Worm (Caenorhabditis elegans): ENCODE data around the gene hars-1.

hars-1 gene

DNA sequence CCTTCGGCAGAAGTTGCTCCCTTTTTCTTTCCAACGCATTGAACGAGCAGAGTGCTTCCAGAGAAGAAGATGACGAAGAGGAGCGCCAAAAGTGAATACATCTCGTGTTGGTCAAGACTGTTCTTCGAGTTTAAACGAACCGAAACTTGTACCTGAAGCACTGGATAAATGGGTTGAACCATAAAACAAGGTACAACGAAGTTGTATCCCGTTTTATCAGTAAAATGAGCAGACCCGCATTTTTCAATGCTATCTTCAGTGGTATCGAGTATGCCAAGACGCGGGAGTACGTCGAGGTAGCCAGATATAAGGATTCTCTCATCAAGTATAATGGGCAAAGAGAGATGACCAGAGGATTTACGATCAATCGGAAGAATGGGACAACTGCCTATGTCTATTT lies 28.5 kb downstream of the hars-1 start, which contains the start of gene F13E9.16:
Gene F13E9.16 (minus strand): TSS at position 101 of the 400 bp plus-strand sequence.
- no peak for TF ChIP-seq vab-15 (tag; optimal IDR thresholded peaks at IDR 0.05)
- no peak for TF ChIP-seq nhr-19 (GFP tag; conservative IDR thresholded peaks at IDR 0.05)
- no peak for TF ChIP-seq Y116A8C.19 (tag; optimal IDR thresholded peaks at IDR 0.05; ENCODE audit: borderline replicate concordance)
- no peak for TF ChIP-seq irx-1 (tag; optimal IDR thresholded peaks at IDR 0.05)
- TF ChIP-seq lin-35 (GFP tag; optimal IDR thresholded peaks at IDR 0.05) = no peak
- TF ChIP-seq lin-13 (GFP tag; optimal IDR thresholded peaks at IDR 0.05) = no peak
- TF ChIP-seq ama-1 (optimal IDR thresholded peaks at IDR 0.05) = no peak
- TF ChIP-seq nhr-90 (tag; optimal IDR thresholded peaks at IDR 0.05; ENCODE audit: poor library complexity) = no peak

DNA sequence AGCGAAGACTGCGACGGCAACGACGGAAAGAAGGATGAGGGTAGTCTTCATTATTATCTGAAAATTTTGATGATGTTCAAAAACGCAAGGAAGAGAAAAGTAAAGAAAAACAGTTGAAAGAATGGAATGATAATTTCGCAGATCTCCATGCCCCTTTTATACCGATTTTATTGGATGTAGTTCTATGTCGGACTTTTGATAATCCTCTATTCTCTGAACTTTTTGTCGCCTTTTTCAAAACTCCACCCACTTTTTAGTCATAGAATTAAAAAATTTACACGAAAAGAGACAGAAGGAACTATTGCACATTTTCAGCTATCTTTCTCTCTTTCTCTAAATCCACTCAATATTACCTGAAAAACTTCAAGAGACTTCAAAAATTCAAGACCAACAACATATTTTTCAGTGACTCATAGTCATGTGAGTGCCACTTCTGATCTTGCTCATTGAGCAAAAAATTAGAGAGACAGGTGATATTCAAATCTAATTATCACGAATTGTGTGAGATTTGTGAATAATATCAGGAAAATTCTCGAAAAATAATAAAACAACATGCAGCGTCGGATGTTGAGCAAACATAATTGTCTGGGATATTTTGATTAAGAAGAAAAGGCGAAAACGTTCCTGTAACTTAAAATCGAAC lies 31.2 kb downstream of the hars-1 start, which contains the start of gene F13E9.15:
Gene F13E9.15 (minus strand): TSS at position 51 of the 643 bp plus-strand sequence.
- TF ChIP-seq ceh-90 (tag; optimal IDR thresholded peaks at IDR 0.05) (peak; percentile 36), fkh-8 (tag; optimal IDR thresholded peaks at IDR 0.05) (peak; percentile 89), nhr-20 (tag; optimal IDR thresholded peaks at IDR 0.05) (peak; percentile 2), nhr-47 (tag; optimal IDR thresholded peaks at IDR 0.05) (peak; percentile 63), hlh-4 (tag; optimal IDR thresholded peaks at IDR 0.05) (peak; percentile 96), elt-3 (tag; optimal IDR thresholded peaks at IDR 0.05) (no peak), lin-13 (GFP tag; optimal IDR thresholded peaks at IDR 0.05) (no peak), ceh-8 (GFP tag; optimal IDR thresholded peaks at IDR 0.05) (peak; percentile 70), ceh-88 (GFP tag; IDR thresholded peaks at IDR 0.05) (no peak), ceh-82 (tag; optimal IDR thresholded peaks at IDR 0.05) (no peak), unc-98 (GFP tag; IDR thresholded peaks at IDR 0.05) (no peak), fos-1 (tag; optimal IDR thresholded peaks at IDR 0.05) (peak; percentile 10), efl-1 (optimal IDR thresholded peaks at IDR 0.05) (no peak), efl-1 (GFP tag; optimal IDR thresholded peaks at IDR 0.05 in 1 of 2) (no peak), C04F5.9 (tag; optimal IDR thresholded peaks at IDR 0.05) (no peak), nhr-71 (tag; optimal IDR thresholded peaks at IDR 0.05) (peak; percentile 71), fkh-10 (GFP tag; optimal IDR thresholded peaks at IDR 0.05) (peak; percentile 17), sup-37 (GFP tag; optimal IDR thresholded peaks at IDR 0.05) (no peak)

DNA sequence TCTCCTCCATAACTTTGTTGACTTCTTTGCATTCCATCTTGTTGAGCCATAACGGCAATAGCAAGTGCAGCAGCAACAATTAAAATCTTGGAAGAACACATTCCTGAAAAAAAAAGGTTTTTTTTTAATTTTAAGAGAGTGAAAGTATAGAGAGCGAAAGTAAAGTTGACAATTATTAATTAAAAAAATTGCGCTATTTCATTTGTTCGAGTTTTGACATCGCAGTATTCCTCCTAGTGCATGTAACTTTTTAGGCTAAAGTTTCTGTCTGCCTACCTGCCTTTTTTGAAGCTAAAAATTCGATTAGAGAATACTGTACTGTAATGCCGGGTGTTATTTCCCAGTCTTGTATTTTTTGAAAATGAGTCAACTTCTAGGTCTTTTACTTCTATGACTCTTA lies 33.2 kb downstream of the hars-1 start, which contains the start of gene srlf-12:
Gene srlf-12 (minus strand): TSS at position 101 of the 400 bp plus-strand sequence.
- TF ChIP-seq dsc-1 (tag; optimal IDR thresholded peaks at IDR 0.05) = no peak
- no peak for TF ChIP-seq snu-23 (GFP tag; optimal IDR thresholded peaks at IDR 0.05)
- no peak for TF ChIP-seq sptf-1 (tag; optimal IDR thresholded peaks at IDR 0.05)
- no peak for TF ChIP-seq elt-2 (tag; optimal IDR thresholded peaks at IDR 0.05)

DNA sequence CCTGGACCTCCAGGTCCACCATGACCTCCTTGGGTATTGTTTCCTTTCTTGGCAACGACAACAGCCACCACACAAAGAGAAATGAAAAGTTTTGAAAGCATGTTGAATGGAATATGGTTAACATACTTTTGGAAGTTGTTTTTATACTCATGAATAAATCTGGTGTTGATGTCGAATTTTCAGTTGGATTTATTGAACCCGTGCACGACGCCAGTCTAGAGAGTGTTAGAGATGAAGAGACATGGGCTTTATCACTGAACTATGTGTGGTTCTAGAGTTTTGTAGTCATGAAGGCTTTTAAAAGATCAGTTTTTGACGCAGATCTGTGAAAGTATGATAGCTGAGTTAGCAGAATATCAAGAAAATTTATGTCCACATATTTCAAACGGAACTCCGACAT lies 35.5 kb downstream of the hars-1 start, which contains the start of gene srlf-14:
Gene srlf-14 (minus strand): TSS at position 101 of the 400 bp plus-strand sequence.
- TF ChIP-seq sup-37 (GFP tag; optimal IDR thresholded peaks at IDR 0.05) (no peak), ceh-63 (GFP tag; optimal IDR thresholded peaks at IDR 0.05) (no peak), aha-1 (tag; optimal IDR thresholded peaks at IDR 0.05) (no peak), zag-1 (tag; optimal IDR thresholded peaks at IDR 0.05) (no peak), ces-1 (GFP tag; optimal IDR thresholded peaks at IDR 0.05) (no peak), nhr-85 (tag) (no peak), nhr-90 (tag; optimal IDR thresholded peaks at IDR 0.05; ENCODE audit: poor library complexity) (no peak), mdl-1 (tag; optimal IDR thresholded peaks at IDR 0.05) (no peak), nhr-84 (tag; optimal IDR thresholded peaks at IDR 0.05) (no peak), egl-27 (tag; optimal IDR thresholded peaks at IDR 0.05) (no peak), isw-1 (GFP tag; IDR thresholded peaks at IDR 0.05) (no peak), elt-2 (tag; optimal IDR thresholded peaks at IDR 0.05) (no peak), pqm-1 (tag; optimal IDR thresholded peaks at IDR 0.05) (no peak), grh-1 (GFP tag; IDR thresholded peaks at IDR 0.05) (no peak), nhr-47 (tag; optimal IDR thresholded peaks at IDR 0.05) (no peak), lin-14 (GFP tag; optimal IDR thresholded peaks at IDR 0.05) (no peak), C34B4.2 (tag; optimal IDR thresholded peaks at IDR 0.05) (no peak), lin-13 (GFP tag; optimal IDR thresholded peaks at IDR 0.05) (no peak), dpl-1 (GFP tag; optimal IDR thresholded peaks at IDR 0.05) (no peak), unc-98 (GFP tag; IDR thresholded peaks at IDR 0.05) (no peak)
